Comparison of ENCODE assay signal across 1 fruit fly cellular context in genomic region chrX:2581793-2582503, dm6.
TF ChIP-seq lines count a peak whose summit lies in the region.

No protein-coding gene starts in this region.

TF ChIP-seq in whole organism, embryonic, 481 proteins besides CTCF, POLR2A, EP300 and RAD21 (continued from another document):
- TF ChIP-seq Doc3 (GFP tag; IDR thresholded peaks at IDR 0.05; lab: Robert Waterston, UW; ENCODE audit: partially characterized antibody) (no peak), CG1529 (GFP tag; optimal IDR thresholded peaks at IDR 0.05; lab: Kevin White, UChicago) (no peak), HLH4C (GFP tag; IDR thresholded peaks at IDR 0.05; lab: Robert Waterston, UW; ENCODE audit: partially characterized antibody) (no peak), corto (GFP tag; optimal IDR thresholded peaks at IDR 0.05; lab: Kevin White, UChicago) (no peak), jumu (GFP tag; optimal IDR thresholded peaks at IDR 0.05; lab: Kevin White, UChicago) (peak; percentile 62), E2f2 (GFP tag; IDR thresholded peaks at IDR 0.05; lab: Robert Waterston, UW) (peak; percentile 52), CG33213 (GFP tag; optimal IDR thresholded peaks at IDR 0.05; lab: Kevin White, UChicago) (peak; percentile 40), lmd (GFP tag; IDR thresholded peaks at IDR 0.05; lab: Robert Waterston, UW) (peak; percentile 82), CG6175 (GFP tag; IDR thresholded peaks at IDR 0.05; lab: Robert Waterston, UW) (no peak), CG6689 (GFP tag; IDR thresholded peaks at IDR 0.05; lab: Robert Waterston, UW) (peak; percentile 71), Rx (GFP tag; IDR thresholded peaks at IDR 0.05; lab: Robert Waterston, UW) (peak; percentile 67)
